Worm (Caenorhabditis elegans): ENCODE results near the gene rad-23.
A peak's percentile ranks its signal among the peaks of the same experiment; 100 is the strongest.

Gene rad-23

DNA sequence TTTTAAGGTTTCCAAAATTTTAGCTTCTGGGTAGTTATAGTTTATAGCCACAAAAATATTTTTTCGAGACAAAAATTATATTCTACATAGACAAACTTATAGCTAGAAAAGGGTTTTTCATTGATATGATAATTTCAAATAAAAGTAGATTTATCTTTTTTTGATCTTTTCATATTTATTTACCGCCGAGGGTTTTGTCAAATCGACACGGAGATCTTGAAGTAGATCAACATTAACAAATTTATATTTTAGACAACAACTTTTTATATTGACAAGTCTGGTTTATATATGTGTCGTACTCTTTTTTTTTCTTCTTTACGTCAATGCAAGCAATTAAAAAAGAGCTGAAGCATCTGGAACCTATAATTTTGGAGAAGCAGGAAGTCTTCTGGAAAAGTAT is 6.3 kb upstream of the rad-23 start:
- TF ChIP-seq fkh-4 (tag; optimal IDR thresholded peaks at IDR 0.05; ENCODE audit: borderline replicate concordance) (peak; percentile 38), ztf-4 (tag; optimal IDR thresholded peaks at IDR 0.05) (no peak)

DNA sequence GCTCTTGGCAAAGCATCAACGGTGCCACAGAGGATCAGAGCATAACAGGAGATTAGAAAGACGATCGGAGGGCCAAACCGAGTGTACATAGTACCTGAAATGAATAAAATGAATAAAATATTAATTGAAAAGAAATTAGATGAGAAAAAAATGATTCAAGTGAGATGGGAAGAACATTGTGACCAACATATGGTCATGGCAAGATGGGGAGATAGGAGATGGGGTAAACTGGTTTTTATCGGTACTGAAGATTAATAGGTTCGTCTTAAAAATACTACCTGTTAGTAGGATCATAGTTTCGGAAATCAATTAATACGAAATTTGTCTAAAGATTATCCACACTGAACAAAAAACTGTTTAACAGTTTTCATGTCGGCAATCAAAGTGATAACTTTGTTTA is 4.5 kb upstream of the rad-23 start, which contains the start of gene nep-1:
TSS of gene nep-1 (minus strand) at position 101 of the 400 bp plus-strand sequence.
- TF ChIP-seq grh-1 (GFP tag; IDR thresholded peaks at IDR 0.05) (peak; percentile 39; the same call in 1 of the 2 replicates), nhr-20 (tag; optimal IDR thresholded peaks at IDR 0.05) (peak; percentile 23), lin-14 (GFP tag; optimal IDR thresholded peaks at IDR 0.05) (peak; percentile 45), nhr-237 (tag; optimal IDR thresholded peaks at IDR 0.05) (no peak), nhr-85 (tag) (peak; percentile 57), ztf-11 (tag; optimal IDR thresholded peaks at IDR 0.05) (no peak), elt-3 (tag; optimal IDR thresholded peaks at IDR 0.05) (peak in 4 of 6 experiments; percentile 17 to 40 (median 27)), unc-130 (tag; optimal IDR thresholded peaks at IDR 0.05) (peak; percentile 0)

DNA sequence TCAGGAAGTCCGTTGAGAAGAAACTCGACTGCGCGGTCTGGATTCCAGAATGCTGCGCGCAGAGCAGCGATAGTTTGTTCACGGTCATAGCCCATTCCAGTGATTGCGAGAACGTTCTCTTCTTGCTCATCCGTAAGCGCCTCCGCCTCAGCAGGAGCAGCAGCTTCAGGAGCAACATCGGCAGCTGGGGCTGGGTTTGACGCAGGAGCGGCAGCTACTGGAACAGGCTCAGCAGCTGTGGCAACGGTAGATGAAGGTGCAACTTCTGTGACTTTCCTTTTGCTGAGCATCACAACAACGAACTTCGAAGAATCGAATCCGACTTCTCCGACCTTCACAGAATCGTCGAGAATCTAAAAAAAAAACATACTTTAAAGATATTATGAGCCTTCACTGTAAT is 404 bp downstream of the rad-23 start:
- TF ChIP-seq lin-35 (GFP tag; optimal IDR thresholded peaks at IDR 0.05) (no peak), vab-15 (tag; optimal IDR thresholded peaks at IDR 0.05) (no peak), elt-3 (tag; optimal IDR thresholded peaks at IDR 0.05) (no peak), pag-3 (tag; optimal IDR thresholded peaks at IDR 0.05; ENCODE audit: borderline replicate concordance, insufficient read depth) (no peak), blmp-1 (tag; optimal IDR thresholded peaks at IDR 0.05) (no peak), lin-13 (GFP tag; optimal IDR thresholded peaks at IDR 0.05) (no peak), fkh-8 (tag; optimal IDR thresholded peaks at IDR 0.05) (no peak), ceh-88 (GFP tag; IDR thresholded peaks at IDR 0.05) (no peak), lin-39 (tag; optimal IDR thresholded peaks at IDR 0.05) (no peak), rnt-1 (tag; optimal IDR thresholded peaks at IDR 0.05) (no peak), ceh-82 (tag; optimal IDR thresholded peaks at IDR 0.05) (no peak), nhr-237 (tag; optimal IDR thresholded peaks at IDR 0.05) (no peak), lsy-2 (tag; optimal IDR thresholded peaks at IDR 0.05) (no peak), sup-37 (GFP tag; optimal IDR thresholded peaks at IDR 0.05) (no peak), lin-15B (tag; optimal IDR thresholded peaks at IDR 0.05) (no peak), pqm-1 (tag; optimal IDR thresholded peaks at IDR 0.05) (no peak), dsc-1 (tag; optimal IDR thresholded peaks at IDR 0.05) (no peak), nhr-47 (tag; optimal IDR thresholded peaks at IDR 0.05) (no peak)

- peak; percentile 57 for TF ChIP-seq nhr-85 (tag)
- no peak for TF ChIP-seq lin-35 (GFP tag; optimal IDR thresholded peaks at IDR 0.05)
- no peak for TF ChIP-seq sox-4 (tag; optimal IDR thresholded peaks at IDR 0.05)
These were observed 1.4 kb downstream of the rad-23 start, which contains the start of gene coa-7 for ce11 chrII:11650975-11651588. TSS of gene coa-7 (minus strand) at chrII:11651148.

DNA sequence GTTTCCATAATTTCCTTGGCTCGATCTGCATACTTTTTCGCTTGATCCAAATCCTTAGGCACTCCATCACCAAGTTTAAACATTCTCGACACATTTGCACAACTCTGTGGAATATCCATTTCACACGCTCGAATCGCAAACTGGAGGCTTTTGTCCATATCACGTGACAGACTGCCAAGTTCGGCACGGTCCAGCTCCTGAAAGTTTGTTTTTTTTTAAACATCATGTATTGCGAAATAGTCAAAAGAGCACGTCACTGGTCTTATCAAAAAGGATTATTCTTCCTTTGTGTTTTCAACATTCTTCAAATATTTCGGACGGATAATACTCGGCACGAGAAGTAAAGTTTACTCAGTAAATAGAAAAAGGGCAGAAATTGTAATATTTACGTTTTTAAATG is 3.3 kb downstream of the rad-23 start:
- TF ChIP-seq elt-2 (tag; optimal IDR thresholded peaks at IDR 0.05) (peak; percentile 5), skn-1 (tag; optimal IDR thresholded peaks at IDR 0.05) (peak; percentile 21), zip-4 (GFP tag; optimal IDR thresholded peaks at IDR 0.05) (peak; percentile 63), lin-35 (GFP tag; optimal IDR thresholded peaks at IDR 0.05) (peak in 1 of 2 experiments; percentile 9), jun-1 (tag; optimal IDR thresholded peaks at IDR 0.05) (no peak)

DNA sequence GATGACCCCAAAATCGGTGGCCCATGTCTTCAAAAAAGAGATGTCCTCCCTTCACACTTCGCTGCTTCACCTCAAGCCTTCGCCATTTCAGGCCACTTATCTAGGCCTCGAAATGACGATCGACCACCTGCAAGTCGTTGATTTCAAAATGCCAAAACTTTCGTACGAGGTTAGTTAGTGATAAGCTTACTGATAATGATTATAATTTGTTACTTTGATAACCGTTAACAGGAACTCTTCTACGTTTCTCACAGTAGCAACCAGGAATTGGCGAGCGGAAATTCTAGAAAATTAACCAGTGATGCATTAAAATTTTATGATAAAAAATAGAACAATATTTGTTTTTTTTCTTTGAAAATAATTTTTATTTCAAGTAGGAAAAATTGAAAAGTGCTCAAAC is 5.7 kb downstream of the rad-23 start:
- TF ChIP-seq skn-1 (tag; optimal IDR thresholded peaks at IDR 0.05) (no peak), zag-1 (tag; optimal IDR thresholded peaks at IDR 0.05) (no peak), elt-2 (tag; optimal IDR thresholded peaks at IDR 0.05) (peak; percentile 73), efl-3 (GFP tag; optimal IDR thresholded peaks at IDR 0.05) (no peak), rnt-1 (tag; optimal IDR thresholded peaks at IDR 0.05) (no peak), lin-13 (GFP tag; optimal IDR thresholded peaks at IDR 0.05) (no peak), vab-15 (tag; optimal IDR thresholded peaks at IDR 0.05) (no peak), efl-1 (optimal IDR thresholded peaks at IDR 0.05) (no peak), efl-1 (GFP tag; optimal IDR thresholded peaks at IDR 0.05 in 1 of 2) (peak in 1 of 2 experiments; percentile 88), nhr-77 (tag; optimal IDR thresholded peaks at IDR 0.05) (no peak)
